Worm (Caenorhabditis elegans) whole organism, midembryonic: ENCODE measurements around the gene gcy-3.

Experiments
- T22C8.4 ChIP-seq: fragments of 200-800 bp; sonication (Bioruptor generic); IDR thresholded peaks from 2 replicates; pipeline ENCODE4 v1.3.6; 2022; ENCODE audit warnings: missing genetic modification characterization, missing compliant biosample characterization
- cog-1 ChIP-seq: sonication (generic microtip); optimal IDR thresholded peaks from 2 replicates; lab custom pipeline; 2016; ENCODE audit warnings: missing genetic modification characterization, missing compliant biosample characterization
- flt-1 ChIP-seq: fragments of 200-800 bp; sonication (Bioruptor generic); IDR thresholded peaks from 2 replicates; pipeline ENCODE4 v1.3.6; 2022; ENCODE audit warnings: missing genetic modification characterization, missing compliant biosample characterization
- klf-2 ChIP-seq: fragments of 200-800 bp; sonication (Bioruptor generic); conservative IDR thresholded peaks from 2 replicates; pipeline ENCODE4 v1.3.6; 2022; ENCODE audit warnings: missing genetic modification reagents, missing genetic modification characterization, missing compliant biosample characterization
- med-1 ChIP-seq: sonication (generic microtip); optimal IDR thresholded peaks from 2 replicates; lab custom pipeline; 2017; ENCODE audit warnings: missing genetic modification characterization, mild to moderate bottlenecking, missing compliant biosample characterization, antibody characterized with exemption, missing genetic modification reagents; ENCODE audit not compliant: insufficient read depth
- ref-1 ChIP-seq: fragments of 200-800 bp; sonication (Bioruptor generic); conservative IDR thresholded peaks from 2 replicates; pipeline ENCODE4 v1.3.6; 2022; ENCODE audit warnings: missing genetic modification reagents, missing genetic modification characterization, missing compliant biosample characterization
- tab-1 ChIP-seq: fragments of 200-800 bp; sonication (Bioruptor generic); IDR thresholded peaks from 2 replicates; pipeline ENCODE4 v1.3.6; 2022; ENCODE audit warnings: missing genetic modification characterization, missing compliant biosample characterization
- ztf-23 ChIP-seq: fragments of 200-800 bp; sonication (Bioruptor generic); IDR thresholded peaks from 2 replicates; pipeline ENCODE4 v1.3.6; 2022; ENCODE audit warnings: missing genetic modification reagents, missing genetic modification characterization, missing compliant biosample characterization
- ztf-29 ChIP-seq: fragments of 200-800 bp; sonication (Bioruptor generic); IDR thresholded peaks from 2 replicates; pipeline ENCODE4 v1.3.6; 2022; ENCODE audit warnings: missing genetic modification reagents, missing genetic modification characterization, missing compliant biosample characterization

Gene gcy-3

ce11 chrII:9485081-9485730, 21.9 kb downstream of the gcy-3 start:
- TF ChIP-seq cog-1 (tag; lab: Kevin White, UChicago) (no peak), ztf-29 (GFP tag; lab: Robert Waterston, UW) (no peak), med-1 (no peak), flt-1 (GFP tag; lab: Robert Waterston, UW) (no peak), ref-1 (GFP tag; lab: Robert Waterston, UW) (no peak), tab-1 (no peak), klf-2 (GFP tag; lab: Robert Waterston, UW) (no peak), T22C8.4 (no peak), ztf-23 (GFP tag; lab: Robert Waterston, UW) (no peak)

ce11 chrII:9483342-9483741, 23.7 kb downstream of the gcy-3 start:
- TF ChIP-seq tab-1 (no peak), ref-1 (GFP tag; lab: Robert Waterston, UW) (no peak), med-1 (no peak), T22C8.4 (no peak), ztf-29 (GFP tag; lab: Robert Waterston, UW) (no peak), cog-1 (tag; lab: Kevin White, UChicago) (no peak), ztf-23 (GFP tag; lab: Robert Waterston, UW) (no peak)

- TF ChIP-seq ref-1 (GFP tag; lab: Robert Waterston, UW) (no peak), med-1 (no peak), klf-2 (GFP tag; lab: Robert Waterston, UW) (no peak), flt-1 (GFP tag; lab: Robert Waterston, UW) (no peak), cog-1 (tag; lab: Kevin White, UChicago) (no peak), ztf-23 (GFP tag; lab: Robert Waterston, UW) (no peak), tab-1 (no peak), ztf-29 (GFP tag; lab: Robert Waterston, UW) (no peak), T22C8.4 (no peak)
Observed at ce11 chrII:9482529-9482928, 24.6 kb downstream of the gcy-3 start.

ce11 chrII:9481427-9481826, 25.7 kb downstream of the gcy-3 start:
- no peak for TF ChIP-seq med-1
- TF ChIP-seq klf-2 (GFP tag; lab: Robert Waterston, UW): no peak
- no peak for TF ChIP-seq ref-1 (GFP tag; lab: Robert Waterston, UW)
- TF ChIP-seq tab-1: no peak
- TF ChIP-seq cog-1 (tag; lab: Kevin White, UChicago): no peak
- TF ChIP-seq ztf-29 (GFP tag; lab: Robert Waterston, UW): no peak
- no peak for TF ChIP-seq T22C8.4
- no peak for TF ChIP-seq ztf-23 (GFP tag; lab: Robert Waterston, UW)
- no peak for TF ChIP-seq flt-1 (GFP tag; lab: Robert Waterston, UW)

- no peak for TF ChIP-seq ztf-29 (GFP tag; lab: Robert Waterston, UW)
- no peak for TF ChIP-seq cog-1 (tag; lab: Kevin White, UChicago)
- no peak for TF ChIP-seq ztf-23 (GFP tag; lab: Robert Waterston, UW)
- TF ChIP-seq tab-1: no peak
- no peak for TF ChIP-seq ref-1 (GFP tag; lab: Robert Waterston, UW)
- TF ChIP-seq flt-1 (GFP tag; lab: Robert Waterston, UW): no peak
- no peak for TF ChIP-seq T22C8.4
- no peak for TF ChIP-seq klf-2 (GFP tag; lab: Robert Waterston, UW)
- TF ChIP-seq med-1: no peak
Observed at ce11 chrII:9480006-9480405, 27.1 kb downstream of the gcy-3 start, which contains the start of gene T19H5.7. Gene T19H5.7 (minus strand): TSS chrII:9480106.

ce11 chrII:9477567-9477966, 29.5 kb downstream of the gcy-3 start, which contains the start of gene chil-27:
Gene chil-27 (plus strand): TSS chrII:9477867.
- TF ChIP-seq ref-1 (GFP tag; lab: Robert Waterston, UW) (no peak), flt-1 (GFP tag; lab: Robert Waterston, UW) (no peak), cog-1 (tag; lab: Kevin White, UChicago) (no peak), ztf-29 (GFP tag; lab: Robert Waterston, UW) (no peak), klf-2 (GFP tag; lab: Robert Waterston, UW) (no peak), med-1 (no peak), ztf-23 (GFP tag; lab: Robert Waterston, UW) (no peak), T22C8.4 (no peak), tab-1 (no peak)

- TF ChIP-seq ztf-29 (GFP tag; lab: Robert Waterston, UW) (no peak), klf-2 (GFP tag; lab: Robert Waterston, UW) (no peak), tab-1 (no peak)
Observed at ce11 chrII:9474367-9475105, 32.5 kb downstream of the gcy-3 start, which contains the start of the genes chil-25 and chil-26. Gene chil-25 (minus strand): TSS chrII:9474467. Gene chil-26 (plus strand): TSS chrII:9475055.

- TF ChIP-seq ztf-23 (GFP tag; lab: Robert Waterston, UW): no peak
- TF ChIP-seq klf-2 (GFP tag; lab: Robert Waterston, UW): no peak
Observed at ce11 chrII:9470027-9470426, 37.1 kb downstream of the gcy-3 start, which contains the start of gene T19H5.6. Gene T19H5.6 (minus strand): TSS chrII:9470221.

- TF ChIP-seq tab-1: no peak
- no peak for TF ChIP-seq cog-1 (tag; lab: Kevin White, UChicago)
- TF ChIP-seq T22C8.4: no peak
- TF ChIP-seq ref-1 (GFP tag; lab: Robert Waterston, UW): no peak
- no peak for TF ChIP-seq ztf-23 (GFP tag; lab: Robert Waterston, UW)
- no peak for TF ChIP-seq flt-1 (GFP tag; lab: Robert Waterston, UW)
- TF ChIP-seq med-1: no peak
- no peak for TF ChIP-seq ztf-29 (GFP tag; lab: Robert Waterston, UW)
Observed at ce11 chrII:9468414-9468813, 38.7 kb downstream of the gcy-3 start, which contains the start of gene chil-23. Gene chil-23 (minus strand): TSS chrII:9468611.
